Worm (Caenorhabditis elegans) whole organism, young adult: ENCODE data around the gene F20C5.5.
A peak's percentile ranks its signal among the peaks of the same experiment; 100 is the strongest.

Experiments
- B0035.1 ChIP-seq: sonication (generic microtip); optimal IDR thresholded peaks from 2 replicates; lab custom pipeline; 2016; ENCODE audit warnings: missing genetic modification characterization, mild to moderate bottlenecking, missing compliant biosample characterization, missing genotype, missing genetic modification reagents
- B0336.3 ChIP-seq: fragments of 200-800 bp; sonication (Bioruptor generic); IDR thresholded peaks from 2 replicates; pipeline ENCODE4 v1.3.6; 2022; ENCODE audit warnings: missing genetic modification characterization, missing compliant biosample characterization
- F23B12.7 ChIP-seq: sonication (generic microtip); optimal IDR thresholded peaks from 2 replicates; lab custom pipeline; 2017; ENCODE audit warnings: missing genetic modification characterization, mild to moderate bottlenecking, missing compliant biosample characterization, antibody characterized with exemption, moderate library complexity; ENCODE audit not compliant: insufficient read depth
- F57C9.4 ChIP-seq: sonication (generic microtip); optimal IDR thresholded peaks from 2 replicates; lab custom pipeline; 2017; ENCODE audit warnings: mild to moderate bottlenecking, missing genetic modification characterization, missing compliant biosample characterization
- Y53F4B.3 ChIP-seq: fragments of 200-800 bp; sonication (Bioruptor generic); IDR thresholded peaks from 2 replicates; pipeline ENCODE4 v1.3.6; 2022; ENCODE audit warnings: missing genetic modification reagents, missing genetic modification characterization, missing compliant biosample characterization
- Y53G8AR.9 ChIP-seq: fragments of 200-800 bp; sonication (Bioruptor generic); conservative IDR thresholded peaks from 2 replicates; pipeline ENCODE4 v1.3.6; 2022; ENCODE audit warnings: missing genetic modification reagents, missing genetic modification characterization, missing compliant biosample characterization
- Y95B8A.8 ChIP-seq: fragments of 200-800 bp; sonication (Bioruptor generic); IDR thresholded peaks from 2 replicates; pipeline ENCODE4 v1.3.6; 2022; ENCODE audit warnings: missing genetic modification reagents, missing genetic modification characterization, missing compliant biosample characterization
- ama-1 ChIP-seq, 3 experiments: fragments of 150-350 bp in 1 of 3; sonication (generic microtip) in 2 of 3; optimal IDR thresholded peaks; 2 replicates each; lab custom pipeline; 2014 to 2018; ENCODE audit warnings: missing biosample characterization in 2 of 3, missing genetic modification characterization in 2 of 3, missing genetic modification reagents in 2 of 3
- athp-1 ChIP-seq: sonication (generic microtip); optimal IDR thresholded peaks from 2 replicates; lab custom pipeline; 2017; ENCODE audit warnings: mild to moderate bottlenecking, missing genetic modification characterization, missing compliant biosample characterization
- ceh-79 ChIP-seq: sonication (generic microtip); optimal IDR thresholded peaks from 2 replicates; lab custom pipeline; 2017; ENCODE audit warnings: mild to moderate bottlenecking, missing genetic modification characterization, missing compliant biosample characterization
- egrh-3 ChIP-seq: fragments of 200-800 bp; sonication (Bioruptor generic); IDR thresholded peaks from 2 replicates; pipeline ENCODE4 v1.3.6; 2022; ENCODE audit warnings: missing genetic modification reagents, missing genetic modification characterization, missing compliant biosample characterization
- ekl-4 ChIP-seq: fragments of 200-800 bp; sonication (Bioruptor generic); IDR thresholded peaks from 2 replicates; pipeline ENCODE4 v1.3.6; 2022; ENCODE audit warnings: missing genetic modification reagents, missing genetic modification characterization, missing compliant biosample characterization
- hlh-12 ChIP-seq: sonication (generic microtip); optimal IDR thresholded peaks from 2 replicates; lab custom pipeline; 2016; ENCODE audit warnings: missing genetic modification characterization, missing compliant biosample characterization
- hmg-1.2 ChIP-seq: fragments of 200-800 bp; sonication (Bioruptor generic); IDR thresholded peaks from 2 replicates; pipeline ENCODE4 v1.3.6; 2022; ENCODE audit warnings: missing genetic modification reagents, missing genetic modification characterization, missing compliant biosample characterization
- hsf-1 ChIP-seq: fragments of 200-800 bp; sonication (Bioruptor generic); IDR thresholded peaks from 2 replicates; pipeline ENCODE4 v1.3.6; 2022; ENCODE audit warnings: missing genetic modification reagents, missing genetic modification characterization, missing compliant biosample characterization
- lag-1 ChIP-seq: fragments of 200-800 bp; sonication (Bioruptor generic); IDR thresholded peaks from 2 replicates; pipeline ENCODE4 v1.3.6; 2022; ENCODE audit warnings: missing genetic modification reagents, missing genetic modification characterization, missing compliant biosample characterization
- let-526 ChIP-seq: fragments of 200-800 bp; sonication (Bioruptor generic); IDR thresholded peaks from 2 replicates; pipeline ENCODE4 v1.3.6; 2022; ENCODE audit warnings: missing genetic modification reagents, missing genetic modification characterization, missing compliant biosample characterization
- let-607 ChIP-seq, 2 experiments: fragments of 200-800 bp in 1 of 2; sonication (Bioruptor generic) in 1 of 2; sonication (generic microtip) in 1 of 2; optimal IDR thresholded peaks; 2 replicates each; lab custom pipeline; 2016 to 2018; ENCODE audit warnings: mild to moderate bottlenecking in 2 of 2, missing compliant biosample characterization in 2 of 2, missing genetic modification characterization in 2 of 2, moderate library complexity in 2 of 2, missing genotype in 1 of 2
- lin-35 ChIP-seq, 3 experiments: fragments of 150-350 bp in 2 of 3; sonication (generic microtip) in 1 of 3; optimal IDR thresholded peaks; 2 replicates each; lab custom pipeline; 2014 to 2018; ENCODE audit warnings: missing biosample characterization in 3 of 3, missing genetic modification characterization in 3 of 3, missing genetic modification reagents in 3 of 3
- lin-54 ChIP-seq: fragments of 200-800 bp; sonication (Bioruptor generic); optimal IDR thresholded peaks from 2 replicates; lab custom pipeline; 2018; ENCODE audit warnings: mild to moderate bottlenecking, missing genetic modification characterization, missing compliant biosample characterization
- lir-1 ChIP-seq: fragments of 200-800 bp; sonication (Bioruptor generic); conservative IDR thresholded peaks from 2 replicates; pipeline ENCODE4 v1.3.6; 2022; ENCODE audit warnings: missing genetic modification reagents, missing genetic modification characterization, missing compliant biosample characterization
- lsl-1 ChIP-seq: fragments of 200-800 bp; sonication (Bioruptor generic); optimal IDR thresholded peaks from 2 replicates; lab custom pipeline; 2018; ENCODE audit warnings: mild to moderate bottlenecking, missing genetic modification characterization, moderate library complexity, missing compliant biosample characterization
- lsy-27 ChIP-seq: sonication (generic microtip); optimal IDR thresholded peaks from 2 replicates; lab custom pipeline; 2017; ENCODE audit warnings: missing genetic modification characterization, mild to moderate bottlenecking, missing compliant biosample characterization, antibody characterized with exemption, missing genotype, borderline replicate concordance; ENCODE audit not compliant: insufficient read depth
- madf-6 ChIP-seq: fragments of 200-800 bp; sonication (Bioruptor generic); IDR thresholded peaks from 2 replicates; pipeline ENCODE4 v1.3.6; 2022; ENCODE audit warnings: missing genetic modification reagents, missing genetic modification characterization, missing compliant biosample characterization
- madf-8 ChIP-seq: fragments of 200-800 bp; sonication (Bioruptor generic); conservative IDR thresholded peaks from 2 replicates; pipeline ENCODE4 v1.3.6; 2022; ENCODE audit warnings: missing genetic modification reagents, missing genetic modification characterization, missing compliant biosample characterization
- nfyb-1 ChIP-seq: fragments of 200-800 bp; sonication (Bioruptor generic); IDR thresholded peaks from 2 replicates; pipeline ENCODE4 v1.3.6; 2022; ENCODE audit warnings: missing genetic modification reagents, missing genetic modification characterization, missing compliant biosample characterization
- pha-4 ChIP-seq: fragments of 150-350 bp; sonication (generic microtip); optimal IDR thresholded peaks from 2 replicates; lab custom pipeline; 2014; ENCODE audit warnings: missing biosample characterization, missing genetic modification reagents, missing genetic modification characterization
- repo-1 ChIP-seq: sonication (generic microtip); optimal IDR thresholded peaks from 2 replicates; lab custom pipeline; 2017; ENCODE audit warnings: mild to moderate bottlenecking, missing genetic modification characterization, missing compliant biosample characterization
- rpc-1 ChIP-seq, 2 experiments: fragments of 150-350 bp in 1 of 2; sonication (generic microtip) in 1 of 2; optimal IDR thresholded peaks; 2 replicates each; lab custom pipeline; 2014 to 2018; ENCODE audit warnings: missing biosample characterization in 1 of 2, missing genetic modification characterization in 1 of 2, missing genetic modification reagents in 1 of 2, missing genotype in 1 of 2
- sea-2 ChIP-seq: fragments of 200-800 bp; sonication (Bioruptor generic); IDR thresholded peaks from 2 replicates; pipeline ENCODE4 v1.3.6; 2022; ENCODE audit warnings: missing genetic modification characterization, missing compliant biosample characterization
- snpc-4 ChIP-seq, 5 experiments: fragments of 150-350 bp in 1 of 5; sonication (generic microtip) in 4 of 5; optimal IDR thresholded peaks; 2 replicates each; lab custom pipeline; 2014 to 2018; ENCODE audit warnings: missing genetic modification characterization in 5 of 5, missing biosample characterization in 3 of 5, antibody characterized with exemption in 2 of 5, mild to moderate bottlenecking in 2 of 5, missing compliant biosample characterization in 2 of 5, missing genotype in 2 of 5, moderate library complexity in 2 of 5, missing genetic modification reagents in 1 of 5
- tbp1 ChIP-seq: fragments of 200-800 bp; sonication (Bioruptor generic); optimal IDR thresholded peaks from 2 replicates; lab custom pipeline; 2018; ENCODE audit warnings: mild to moderate bottlenecking, missing genetic modification characterization, missing compliant biosample characterization
- tlf-1 ChIP-seq: fragments of 200-800 bp; sonication (Bioruptor generic); optimal IDR thresholded peaks from 2 replicates; lab custom pipeline; 2018; ENCODE audit warnings: mild to moderate bottlenecking, missing genetic modification characterization, missing compliant biosample characterization
- unc-130 ChIP-seq: sonication (generic microtip); optimal IDR thresholded peaks from 2 replicates; lab custom pipeline; 2016; ENCODE audit warnings: missing genetic modification reagents, missing genetic modification characterization, missing compliant biosample characterization
- xnd-1 ChIP-seq: sonication (generic microtip); optimal IDR thresholded peaks from 2 replicates; lab custom pipeline; 2016; ENCODE audit warnings: missing genotype, missing genetic modification reagents, missing genetic modification characterization, missing compliant biosample characterization
- zfh-2 ChIP-seq: fragments of 200-800 bp; sonication (Bioruptor generic); conservative IDR thresholded peaks from 2 replicates; pipeline ENCODE4 v1.3.6; 2022; ENCODE audit warnings: missing genetic modification reagents, missing genetic modification characterization, missing compliant biosample characterization
- zim-3 ChIP-seq: sonication (generic microtip); optimal IDR thresholded peaks from 2 replicates; lab custom pipeline; 2017; ENCODE audit warnings: mild to moderate bottlenecking, missing genetic modification characterization, moderate library complexity, missing compliant biosample characterization
- ztf-18 ChIP-seq: sonication (generic microtip); optimal IDR thresholded peaks from 2 replicates; lab custom pipeline; 2016; ENCODE audit warnings: missing genotype, mild to moderate bottlenecking, missing genetic modification characterization, missing compliant biosample characterization
- ztf-26 ChIP-seq: sonication (generic microtip); optimal IDR thresholded peaks from 2 replicates; lab custom pipeline; 2017; ENCODE audit warnings: missing genetic modification characterization, missing compliant biosample characterization
- ztf-3 ChIP-seq: fragments of 200-800 bp; sonication (Bioruptor generic); optimal IDR thresholded peaks from 2 replicates; lab custom pipeline; 2018; ENCODE audit warnings: mild to moderate bottlenecking, missing genetic modification characterization, missing compliant biosample characterization

The F20C5.5 gene

ce11 chrIV:8754146-8754545, 15.3 kb downstream of the F20C5.5 start (continued):
- no peak for TF ChIP-seq tlf-1 (GFP tag; lab: Kevin White, UChicago)
- no peak for TF ChIP-seq zim-3 (tag; lab: Kevin White, UChicago)
- no peak for TF ChIP-seq unc-130 (GFP tag; lab: Kevin White, UChicago)
- no peak for TF ChIP-seq hsf-1
- no peak for TF ChIP-seq ceh-79 (tag; lab: Kevin White, UChicago)
- no peak for TF ChIP-seq lag-1 (GFP tag; lab: Robert Waterston, UW)
- no peak for TF ChIP-seq nfyb-1 (GFP tag; lab: Robert Waterston, UW)
- no peak for TF ChIP-seq ztf-3 (GFP tag; lab: Kevin White, UChicago)
- TF ChIP-seq sea-2 (GFP tag; lab: Robert Waterston, UW), result no peak
- TF ChIP-seq repo-1 (tag; lab: Kevin White, UChicago), result no peak
- no peak for TF ChIP-seq ztf-26 (tag; lab: Kevin White, UChicago)
- TF ChIP-seq ama-1 (optimal IDR thresholded peaks at IDR 0.05; lab: Kevin White, UChicago), result no peak
- TF ChIP-seq ama-1 (GFP tag; optimal IDR thresholded peaks at IDR 0.05; lab: Kevin White, UChicago), result no peak
- no peak for TF ChIP-seq hlh-12 (tag; lab: Kevin White, UChicago)
- no peak for TF ChIP-seq egrh-3 (GFP tag; lab: Robert Waterston, UW)
- no peak for TF ChIP-seq pha-4
- no peak for TF ChIP-seq lsy-27 (tag; lab: Kevin White, UChicago)
- TF ChIP-seq B0035.1, result no peak
- no peak for TF ChIP-seq Y53F4B.3
- peak; percentile 5 for TF ChIP-seq F23B12.7
- TF ChIP-seq, all 124 proteins: peak for 4

- no peak for TF ChIP-seq lin-35 (GFP tag; optimal IDR thresholded peaks at IDR 0.05; lab: Kevin White, UChicago)
- TF ChIP-seq Y95B8A.8 (GFP tag; lab: Robert Waterston, UW), result 0 out of 2 replicates have a peak, but pooled peaks have one; percentile 8
- no peak for TF ChIP-seq ama-1 (optimal IDR thresholded peaks at IDR 0.05; lab: Kevin White, UChicago)
- peak in 1 of 2 experiments; percentile 45 for TF ChIP-seq ama-1 (GFP tag; optimal IDR thresholded peaks at IDR 0.05; lab: Kevin White, UChicago)
- TF ChIP-seq hmg-1.2 (GFP tag; lab: Robert Waterston, UW), result 0 out of 2 replicates have a peak, but pooled peaks have one; percentile 21
- no peak for TF ChIP-seq F57C9.4 (tag; lab: Kevin White, UChicago)
- TF ChIP-seq madf-6 (GFP tag; lab: Robert Waterston, UW), result peak; percentile 57; the same call in 1 of the 2 replicates
- TF ChIP-seq xnd-1, result peak; percentile 1
- no peak for TF ChIP-seq F23B12.7
- TF ChIP-seq lsl-1 (GFP tag; lab: Kevin White, UChicago), result no peak
- TF ChIP-seq lin-54 (GFP tag; lab: Kevin White, UChicago), result peak; percentile 44
- no peak for TF ChIP-seq snpc-4 (GFP tag; optimal IDR thresholded peaks at IDR 0.05; lab: Kevin White, UChicago)
- peak in 1 of 4 experiments; percentile 0 for TF ChIP-seq snpc-4 (tag; optimal IDR thresholded peaks at IDR 0.05; lab: Kevin White, UChicago)
- peak; percentile 28 for TF ChIP-seq athp-1 (tag; lab: Kevin White, UChicago)
- peak; percentile 11 for TF ChIP-seq ztf-18 (tag; lab: Kevin White, UChicago)
- peak; percentile 24 for TF ChIP-seq tbp1 (GFP tag; lab: Kevin White, UChicago)
- peak; percentile 69 for TF ChIP-seq B0336.3 (GFP tag; lab: Robert Waterston, UW)
- 0 out of 2 replicates have a peak, but pooled peaks have one; percentile 26 for TF ChIP-seq hsf-1
- TF ChIP-seq ekl-4 (GFP tag; lab: Robert Waterston, UW), result peak; percentile 57
Measured at ce11 chrIV:8752492-8752891, 16.9 kb downstream of the F20C5.5 start.

- no peak for TF ChIP-seq Y53G8AR.9 (GFP tag; lab: Robert Waterston, UW)
- no peak for TF ChIP-seq madf-6 (GFP tag; lab: Robert Waterston, UW)
- no peak for TF ChIP-seq lir-1 (GFP tag; lab: Robert Waterston, UW)
- TF ChIP-seq zfh-2 (GFP tag; lab: Robert Waterston, UW), result no peak
- TF ChIP-seq nfyb-1 (GFP tag; lab: Robert Waterston, UW), result 0 out of 2 replicates have a peak, but pooled peaks have one; percentile 36
- TF ChIP-seq madf-8 (GFP tag; lab: Robert Waterston, UW), result no peak
- TF ChIP-seq let-607 (tag; optimal IDR thresholded peaks at IDR 0.05; lab: Kevin White, UChicago), result no peak
- TF ChIP-seq rpc-1 (optimal IDR thresholded peaks at IDR 0.05; lab: Kevin White, UChicago), result no peak
- TF ChIP-seq rpc-1 (tag; optimal IDR thresholded peaks at IDR 0.05; lab: Kevin White, UChicago), result no peak
- no peak for TF ChIP-seq let-526 (GFP tag; lab: Robert Waterston, UW)
Measured at ce11 chrIV:8748967-8749366, 20.5 kb downstream of the F20C5.5 start.
